Worm (Caenorhabditis elegans) whole organism, early embryonic: ENCODE data around the gene T27E9.2.

ENCODE experiments used
- B0310.2 ChIP-seq: sonication (generic microtip); optimal IDR thresholded peaks from 2 replicates; lab custom pipeline; 2016; ENCODE audit warnings: mild to moderate bottlenecking, missing genetic modification characterization, missing compliant biosample characterization
- F13C5.2 ChIP-seq: sonication (generic microtip); optimal IDR thresholded peaks from 2 replicates; lab custom pipeline; 2017; ENCODE audit warnings: mild to moderate bottlenecking, missing genetic modification characterization, inconsistent platforms, missing compliant biosample characterization
- ama-1 ChIP-seq: fragments of 150-350 bp; optimal IDR thresholded peaks from 2 replicates; lab custom pipeline; 2014
- ets-7 ChIP-seq: sonication (generic microtip); optimal IDR thresholded peaks from 2 replicates; lab custom pipeline; 2016; ENCODE audit warnings: missing genotype, missing genetic modification characterization, missing compliant biosample characterization
- hmg-4 ChIP-seq: fragments of 200-800 bp; sonication (Bioruptor generic); optimal IDR thresholded peaks from 2 replicates; lab custom pipeline; 2018; ENCODE audit warnings: mild to moderate bottlenecking, missing genetic modification characterization, missing compliant biosample characterization
- hnd-1 ChIP-seq: sonication (generic microtip); optimal IDR thresholded peaks from 2 replicates; lab custom pipeline; 2016; ENCODE audit warnings: missing genetic modification characterization, missing compliant biosample characterization
- scrt-1 ChIP-seq: fragments of 200-800 bp; sonication (Bioruptor generic); IDR thresholded peaks from 2 replicates; pipeline ENCODE4 v1.3.6; 2022; ENCODE audit warnings: missing genetic modification characterization, missing compliant biosample characterization
- tbx-11 ChIP-seq: fragments of 200-800 bp; sonication (Bioruptor generic); IDR thresholded peaks from 2 replicates; pipeline ENCODE4 v1.3.6; 2022; ENCODE audit warnings: missing genetic modification characterization, missing compliant biosample characterization
- tbx-37 ChIP-seq: fragments of 200-800 bp; sonication (Bioruptor generic); conservative IDR thresholded peaks from 2 replicates; pipeline ENCODE4 v1.3.6; 2022; ENCODE audit warnings: missing genetic modification reagents, missing genetic modification characterization, missing compliant biosample characterization
- tra-4 ChIP-seq: sonication (generic microtip); optimal IDR thresholded peaks from 2 replicates; lab custom pipeline; 2017; ENCODE audit warnings: missing genetic modification characterization, missing compliant biosample characterization

ce11 chrIII:13455207-13455606, 7.2 kb downstream of the T27E9.2 start, which contains the start of gene cua-1:
- no peak for TF ChIP-seq tbx-37 (GFP tag; lab: Robert Waterston, UW)
- no peak for TF ChIP-seq F13C5.2 (tag; lab: Kevin White, UChicago)
- TF ChIP-seq ama-1 = no peak
- no peak for TF ChIP-seq tbx-11
- no peak for TF ChIP-seq scrt-1
- no peak for TF ChIP-seq B0310.2 (tag; lab: Kevin White, UChicago)
- no peak for TF ChIP-seq ets-7
- TF ChIP-seq tra-4 (tag; lab: Kevin White, UChicago) = no peak
- no peak for TF ChIP-seq hnd-1 (tag; lab: Kevin White, UChicago)
- no peak for TF ChIP-seq hmg-4 (GFP tag; lab: Kevin White, UChicago)
